Fruit fly (Drosophila melanogaster): ENCODE data around the gene TwdlK.
A peak's percentile ranks its signal among the peaks of the same experiment; 100 is the strongest.

The TwdlK gene

dm6 chr3R:26628624-26629023 is at the start of gene TwdlK:
TwdlK (minus strand) TSS chr3R:26628724.
- TF ChIP-seq eg (GFP tag; IDR thresholded peaks at IDR 0.05) (no peak), CG3919 (GFP tag; optimal IDR thresholded peaks at IDR 0.05) (no peak), CG7368 (GFP tag; optimal IDR thresholded peaks at IDR 0.05) (no peak), CG16779 (tag; optimal IDR thresholded peaks at IDR 0.05) (no peak), acj6 (GFP tag; optimal IDR thresholded peaks at IDR 0.05) (no peak), dsx (GFP tag; optimal IDR thresholded peaks at IDR 0.05; ENCODE audit: poor library complexity, severe bottlenecking) (no peak)

dm6 chr3R:26671525-26672132 is 43.1 kb upstream of the TwdlK start:
- TF ChIP-seq CG32006 (GFP tag; optimal IDR thresholded peaks at IDR 0.05) (peak; percentile 6), CG1621 (tag; optimal IDR thresholded peaks at IDR 0.05) (no peak), CG34406 (GFP tag; optimal IDR thresholded peaks at IDR 0.05) (no peak), Sox102F (GFP tag; optimal IDR thresholded peaks at IDR 0.05) (no peak), fd85E (GFP tag; optimal IDR thresholded peaks at IDR 0.05) (no peak), CG8632 (GFP tag; optimal IDR thresholded peaks at IDR 0.05) (no peak)

dm6 chr3R:26670277-26670676 is 41.8 kb upstream of the TwdlK start:
- TF ChIP-seq CG15336 (GFP tag; IDR thresholded peaks at IDR 0.05) (no peak), esn (GFP tag; optimal IDR thresholded peaks at IDR 0.05) (no peak), CG8632 (GFP tag; optimal IDR thresholded peaks at IDR 0.05) (no peak), CG32006 (GFP tag; optimal IDR thresholded peaks at IDR 0.05) (no peak), fd59A (GFP tag; optimal IDR thresholded peaks at IDR 0.05) (no peak), Sox102F (GFP tag; optimal IDR thresholded peaks at IDR 0.05) (no peak), Eip78C (GFP tag) (no peak), dsx (GFP tag; optimal IDR thresholded peaks at IDR 0.05; ENCODE audit: poor library complexity, severe bottlenecking) (no peak), svp (GFP tag) (no peak), CG11294 (GFP tag; IDR thresholded peaks at IDR 0.05) (no peak), Smox (GFP tag; optimal IDR thresholded peaks at IDR 0.05) (no peak), CG11902 (GFP tag; optimal IDR thresholded peaks at IDR 0.05) (no peak)

dm6 chr3R:26656140-26656539 is 27.6 kb upstream of the TwdlK start, which contains the start of gene Tb:
Tb (plus strand) TSS chr3R:26656440.
- TF ChIP-seq spab (GFP tag; optimal IDR thresholded peaks at IDR 0.05) (no peak), Ets96B (tag; optimal IDR thresholded peaks at IDR 0.05) (no peak), esn (GFP tag; optimal IDR thresholded peaks at IDR 0.05) (no peak)

- TF ChIP-seq Ets21C (GFP tag; optimal IDR thresholded peaks at IDR 0.05) (no peak), CG11762 (GFP tag; optimal IDR thresholded peaks at IDR 0.05; ENCODE audit: insufficient read depth) (no peak), esn (GFP tag; optimal IDR thresholded peaks at IDR 0.05) (no peak)
Observed at dm6 chr3R:26655416-26655945, 27.0 kb upstream of the TwdlK start.

dm6 chr3R:26654594-26654993 is 26.1 kb upstream of the TwdlK start:
- TF ChIP-seq CG9139 (GFP tag; optimal IDR thresholded peaks at IDR 0.05) (no peak), CG4318 (GFP tag; optimal IDR thresholded peaks at IDR 0.05) (no peak), CG6792 (GFP tag; optimal IDR thresholded peaks at IDR 0.05) (peak; percentile 2), CG6163 (GFP tag; IDR thresholded peaks at IDR 0.05) (peak; percentile 45; the same call in 1 of the 3 replicates), pdm3 (GFP tag; optimal IDR thresholded peaks at IDR 0.05) (peak; percentile 14), CG6808 (GFP tag; optimal IDR thresholded peaks at IDR 0.05) (no peak), Met (GFP tag; optimal IDR thresholded peaks at IDR 0.05) (no peak), CG10631 (GFP tag; optimal IDR thresholded peaks at IDR 0.05) (peak; percentile 39), CG6276 (GFP tag; optimal IDR thresholded peaks at IDR 0.05) (peak; percentile 25), CG1621 (tag; optimal IDR thresholded peaks at IDR 0.05) (no peak), fkh (GFP tag; optimal IDR thresholded peaks at IDR 0.05) (no peak), Eip78C (GFP tag) (peak; percentile 76), ss (GFP tag; optimal IDR thresholded peaks at IDR 0.05) (no peak), CG11762 (GFP tag; optimal IDR thresholded peaks at IDR 0.05; ENCODE audit: insufficient read depth) (peak; percentile 16), achi (GFP tag; optimal IDR thresholded peaks at IDR 0.05) (peak; percentile 37), Hr4 (GFP tag; optimal IDR thresholded peaks at IDR 0.05) (peak; percentile 53), lz (GFP tag; optimal IDR thresholded peaks at IDR 0.05) (peak; percentile 4), dac (GFP tag; optimal IDR thresholded peaks at IDR 0.05) (peak; percentile 3), OdsH (GFP tag; optimal IDR thresholded peaks at IDR 0.05) (no peak), CG3919 (GFP tag; optimal IDR thresholded peaks at IDR 0.05) (peak; percentile 26), vri (GFP tag; optimal IDR thresholded peaks at IDR 0.05) (no peak), CG34406 (GFP tag; optimal IDR thresholded peaks at IDR 0.05) (no peak)

Data from whole organism, prepupa.